Worm (Caenorhabditis elegans): ENCODE measurements around the gene adm-2.
A peak's percentile ranks its signal among the peaks of the same experiment; 100 is the strongest.

Gene adm-2

ce11 chrX:13660206-13660605 is 27.5 kb upstream of the adm-2 start, which contains the start of gene C04A11.1:
C04A11.1 (plus strand) TSS chrX:13660506.
- TF ChIP-seq bed-3 (GFP tag; optimal IDR thresholded peaks at IDR 0.05): no peak

- TF ChIP-seq mls-2 (tag; optimal IDR thresholded peaks at IDR 0.05): no peak
- peak; percentile 71 for TF ChIP-seq zip-8 (tag; optimal IDR thresholded peaks at IDR 0.05)
These were observed 23.8 kb upstream of the adm-2 start, which contains the start of gene C04A11.5 for ce11 chrX:13663641-13664633. C04A11.5 (plus strand) TSS chrX:13664583.

- TF ChIP-seq ceh-83 (GFP tag; optimal IDR thresholded peaks at IDR 0.05): peak; percentile 99
- peak; percentile 96 for TF ChIP-seq flh-1 (GFP tag; optimal IDR thresholded peaks at IDR 0.05)
- peak; percentile 81 for TF ChIP-seq ztf-11 (tag; optimal IDR thresholded peaks at IDR 0.05)
- peak; percentile 76 for TF ChIP-seq lin-13 (tag; optimal IDR thresholded peaks at IDR 0.05)
- peak; percentile 99 for TF ChIP-seq sptf-1 (tag; optimal IDR thresholded peaks at IDR 0.05)
- TF ChIP-seq lsy-2 (tag; optimal IDR thresholded peaks at IDR 0.05): peak; percentile 34
- peak; percentile 97 for TF ChIP-seq unc-39 (tag; optimal IDR thresholded peaks at IDR 0.05)
- TF ChIP-seq nhr-12 (tag; optimal IDR thresholded peaks at IDR 0.05): peak; percentile 93
- peak; percentile 97 for TF ChIP-seq sem-2 (GFP tag; optimal IDR thresholded peaks at IDR 0.05)
- TF ChIP-seq snpc-4 (tag; optimal IDR thresholded peaks at IDR 0.05): no peak
- peak; percentile 85 for TF ChIP-seq pha-4 (tag; optimal IDR thresholded peaks at IDR 0.05)
- TF ChIP-seq lin-32 (GFP tag; optimal IDR thresholded peaks at IDR 0.05): peak; percentile 99
- TF ChIP-seq nhr-28 (tag; optimal IDR thresholded peaks at IDR 0.05): peak; percentile 88
- TF ChIP-seq nhr-76 (tag; optimal IDR thresholded peaks at IDR 0.05): peak; percentile 7
- peak; percentile 37 for TF ChIP-seq elt-1 (tag; optimal IDR thresholded peaks at IDR 0.05; ENCODE audit: borderline replicate concordance, insufficient read depth)
- peak; percentile 100 for TF ChIP-seq drap-1 (GFP tag; optimal IDR thresholded peaks at IDR 0.05)
- peak; percentile 78 for TF ChIP-seq hlh-1 (tag; optimal IDR thresholded peaks at IDR 0.05)
- peak; percentile 45 for TF ChIP-seq blmp-1 (tag; optimal IDR thresholded peaks at IDR 0.05)
- no peak for TF ChIP-seq mab-5 (tag; optimal IDR thresholded peaks at IDR 0.05)
- TF ChIP-seq nhr-237 (tag; optimal IDR thresholded peaks at IDR 0.05): peak; percentile 49
- TF ChIP-seq nhr-2 (tag; optimal IDR thresholded peaks at IDR 0.05): peak; percentile 44
- peak; percentile 98 for TF ChIP-seq M03D4.4 (tag; optimal IDR thresholded peaks at IDR 0.05)
- peak; percentile 12 for TF ChIP-seq zip-8 (tag; optimal IDR thresholded peaks at IDR 0.05)
- peak; percentile 99 for TF ChIP-seq unc-120 (tag; optimal IDR thresholded peaks at IDR 0.05; ENCODE audit: poor library complexity, severe bottlenecking)
- TF ChIP-seq elt-3 (tag; optimal IDR thresholded peaks at IDR 0.05): peak; percentile 75
- TF ChIP-seq ham-2 (GFP tag; optimal IDR thresholded peaks at IDR 0.05): peak; percentile 97
- TF ChIP-seq bed-3 (GFP tag; optimal IDR thresholded peaks at IDR 0.05): peak; percentile 97
- TF ChIP-seq mep-1 (tag; optimal IDR thresholded peaks at IDR 0.05): peak; percentile 88
- peak; percentile 100 for TF ChIP-seq mls-2 (tag; optimal IDR thresholded peaks at IDR 0.05)
- TF ChIP-seq ceh-43 (GFP tag; optimal IDR thresholded peaks at IDR 0.05): peak; percentile 97
- TF ChIP-seq cnd-1 (tag; optimal IDR thresholded peaks at IDR 0.05): peak; percentile 99
- peak; percentile 62 for TF ChIP-seq ces-1 (GFP tag; optimal IDR thresholded peaks at IDR 0.05)
- peak; percentile 98 for TF ChIP-seq tbx-8 (GFP tag; optimal IDR thresholded peaks at IDR 0.05)
- peak; percentile 55 for TF ChIP-seq ceh-39 (tag; optimal IDR thresholded peaks at IDR 0.05)
- TF ChIP-seq unc-62 (GFP tag; optimal IDR thresholded peaks at IDR 0.05): peak; percentile 76
These were observed 22.3 kb upstream of the adm-2 start for ce11 chrX:13665447-13665846.

ce11 chrX:13666864-13667263 is 20.9 kb upstream of the adm-2 start:
- TF ChIP-seq lin-13 (tag; optimal IDR thresholded peaks at IDR 0.05): no peak
- no peak for TF ChIP-seq lsy-2 (tag; optimal IDR thresholded peaks at IDR 0.05)
- TF ChIP-seq drap-1 (GFP tag; optimal IDR thresholded peaks at IDR 0.05): no peak
- TF ChIP-seq mls-2 (tag; optimal IDR thresholded peaks at IDR 0.05): no peak
- no peak for TF ChIP-seq blmp-1 (tag; optimal IDR thresholded peaks at IDR 0.05)
- no peak for TF ChIP-seq mep-1 (tag; optimal IDR thresholded peaks at IDR 0.05)
- TF ChIP-seq flh-1 (GFP tag; optimal IDR thresholded peaks at IDR 0.05): no peak
- TF ChIP-seq pha-4 (tag; optimal IDR thresholded peaks at IDR 0.05): no peak
- TF ChIP-seq mab-5 (tag; optimal IDR thresholded peaks at IDR 0.05): no peak
- no peak for TF ChIP-seq nhr-76 (tag; optimal IDR thresholded peaks at IDR 0.05)
- TF ChIP-seq zip-8 (tag; optimal IDR thresholded peaks at IDR 0.05): no peak
- TF ChIP-seq sptf-1 (tag; optimal IDR thresholded peaks at IDR 0.05): no peak
- TF ChIP-seq ztf-11 (tag; optimal IDR thresholded peaks at IDR 0.05): no peak
- no peak for TF ChIP-seq nhr-2 (tag; optimal IDR thresholded peaks at IDR 0.05)
- TF ChIP-seq lin-32 (GFP tag; optimal IDR thresholded peaks at IDR 0.05): no peak
- TF ChIP-seq ceh-83 (GFP tag; optimal IDR thresholded peaks at IDR 0.05): no peak
- no peak for TF ChIP-seq nhr-28 (tag; optimal IDR thresholded peaks at IDR 0.05)
- TF ChIP-seq ceh-39 (tag; optimal IDR thresholded peaks at IDR 0.05): no peak
- no peak for TF ChIP-seq unc-39 (tag; optimal IDR thresholded peaks at IDR 0.05)
- TF ChIP-seq unc-62 (GFP tag; optimal IDR thresholded peaks at IDR 0.05): no peak

All from whole organism, mixed stage, embryonic.